Fruit fly (Drosophila melanogaster): ENCODE results near the gene Clp.

Gene Clp

DNA sequence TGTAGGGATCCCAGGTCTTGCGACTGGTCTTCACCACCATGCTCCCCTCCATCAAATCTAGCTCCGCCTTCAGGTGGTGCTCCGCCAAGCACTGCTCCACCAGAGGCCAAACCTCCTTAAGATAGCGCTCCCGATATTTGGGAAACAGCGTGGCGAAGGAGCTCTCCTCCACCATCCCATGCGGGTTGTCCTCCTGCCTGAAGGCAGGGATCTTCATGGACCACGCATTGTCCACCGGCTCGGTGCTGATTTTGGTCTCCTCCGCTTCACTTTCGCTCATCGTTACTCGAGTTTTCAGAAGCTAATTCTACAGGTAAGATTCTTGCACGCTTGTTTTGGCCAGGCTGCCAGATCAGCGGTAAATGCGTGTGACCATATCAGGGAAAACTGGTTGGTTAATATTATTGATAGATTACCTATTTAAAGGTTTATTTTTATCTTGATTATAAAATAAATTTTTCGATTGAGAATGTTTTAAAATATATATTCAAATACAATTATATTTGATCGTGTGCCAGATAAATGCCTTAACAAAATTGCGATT, 49.8 kb downstream of the Clp start, which contains the start of gene dbe (continued):
- TF ChIP-seq C15 (GFP tag; IDR thresholded peaks at IDR 0.05) (no peak), sug (tag; optimal IDR thresholded peaks at IDR 0.05) (peak; percentile 46), Doc3 (GFP tag; IDR thresholded peaks at IDR 0.05; ENCODE audit: partially characterized antibody) (no peak), lilli (GFP tag; optimal IDR thresholded peaks at IDR 0.05) (peak; percentile 9), ci (GFP tag; IDR thresholded peaks at IDR 0.05) (0 out of 3 replicates have a peak, but pooled peaks have one; percentile 43), CG3847 (GFP tag; IDR thresholded peaks at IDR 0.05) (peak; percentile 33), BEAF-32 (GFP tag; optimal IDR thresholded peaks at IDR 0.05) (peak; percentile 9), pzg (GFP tag; optimal IDR thresholded peaks at IDR 0.05) (peak; percentile 37), CG10431 (GFP tag; optimal IDR thresholded peaks at IDR 0.05) (no peak), Drgx (GFP tag; IDR thresholded peaks at IDR 0.05) (no peak), CG9876 (GFP tag; optimal IDR thresholded peaks at IDR 0.05) (no peak), vvl (GFP tag; IDR thresholded peaks at IDR 0.05) (peak; percentile 25; the same call in 1 of the 2 replicates), stwl (tag; optimal IDR thresholded peaks at IDR 0.05) (peak; percentile 24), slbo (GFP tag; IDR thresholded peaks at IDR 0.05) (peak; percentile 66), CG18476 (GFP tag; optimal IDR thresholded peaks at IDR 0.05) (no peak), row (GFP tag; IDR thresholded peaks at IDR 0.05) (peak; percentile 57), Vsx1 (GFP tag; optimal IDR thresholded peaks at IDR 0.05) (peak; percentile 30), Xbp1 (GFP tag; optimal IDR thresholded peaks at IDR 0.05) (peak; percentile 37), Opbp (GFP tag; IDR thresholded peaks at IDR 0.05; ENCODE audit: partially characterized antibody) (peak; percentile 42; the same call in 1 of the 3 replicates), bbx (GFP tag; IDR thresholded peaks at IDR 0.05; ENCODE audit: partially characterized antibody) (0 out of 2 replicates have a peak, but pooled peaks have one; percentile 26), CG34422 (GFP tag; IDR thresholded peaks at IDR 0.05) (0 out of 3 replicates have a peak, but pooled peaks have one; percentile 30), Med (GFP tag) (peak; percentile 75), Bgb (GFP tag; IDR thresholded peaks at IDR 0.05; ENCODE audit: partially characterized antibody) (peak; percentile 26; the same call in 1 of the 2 replicates), wek (GFP tag; optimal IDR thresholded peaks at IDR 0.05) (no peak), CG14014 (GFP tag; IDR thresholded peaks at IDR 0.05) (peak; percentile 33; the same call in 1 of the 2 replicates), repo (GFP tag; optimal IDR thresholded peaks at IDR 0.05) (peak; percentile 43), Dll (GFP tag; IDR thresholded peaks at IDR 0.05; ENCODE audit: partially characterized antibody) (0 out of 4 replicates have a peak, but pooled peaks have one; percentile 27), mam (GFP tag; optimal IDR thresholded peaks at IDR 0.05) (peak; percentile 13), CG13894 (tag; optimal IDR thresholded peaks at IDR 0.05) (peak; percentile 20), CG2678 (tag; optimal IDR thresholded peaks at IDR 0.05) (peak; percentile 28), CG15073 (GFP tag; optimal IDR thresholded peaks at IDR 0.05) (no peak), CG18262 (tag; optimal IDR thresholded peaks at IDR 0.05) (peak; percentile 15), CG9797 (GFP tag; optimal IDR thresholded peaks at IDR 0.05) (peak; percentile 11), CG5953 (GFP tag; IDR thresholded peaks at IDR 0.05) (no peak), HmgZ (tag; optimal IDR thresholded peaks at IDR 0.05) (peak; percentile 13), CG9817 (tag; optimal IDR thresholded peaks at IDR 0.05) (peak; percentile 26), CG9437 (GFP tag; optimal IDR thresholded peaks at IDR 0.05) (no peak), CG2120 (GFP tag; optimal IDR thresholded peaks at IDR 0.05) (peak; percentile 22), phol (tag; optimal IDR thresholded peaks at IDR 0.05) (peak; percentile 8), CG14441 (GFP tag; IDR thresholded peaks at IDR 0.05) (no peak), Max (GFP tag; optimal IDR thresholded peaks at IDR 0.05) (peak; percentile 51), shn (GFP tag; optimal IDR thresholded peaks at IDR 0.05) (no peak), Taf1 (GFP tag; IDR thresholded peaks at IDR 0.05) (no peak), ro (GFP tag; IDR thresholded peaks at IDR 0.05) (no peak), prd (optimal IDR thresholded peaks at IDR 0.05) (no peak), prd (GFP tag; IDR thresholded peaks at IDR 0.05) (0 out of 3 replicates have a peak, but pooled peaks have one; percentile 23)
